Fruit fly (Drosophila melanogaster) whole organism, pupa: ENCODE data around the gene CG2100.

Experiments used
- CG10348 ChIP-seq: fragments of 200-800 bp; sonication (Bioruptor generic); IDR thresholded peaks from 2 replicates; pipeline ENCODE4 v1.3.6; 2022; ENCODE audit warnings: missing biosample characterization, missing genetic modification characterization
- CG12605 ChIP-seq: fragments of 200-800 bp; sonication (Bioruptor generic); IDR thresholded peaks from 2 replicates; pipeline ENCODE4 v1.3.6; 2022; ENCODE audit warnings: missing biosample characterization, missing genetic modification characterization
- CG13204 ChIP-seq: fragments of 200-800 bp; sonication (Bioruptor generic); optimal IDR thresholded peaks from 2 replicates; lab custom pipeline; 2018; ENCODE audit warnings: missing biosample characterization, mild to moderate bottlenecking, missing genetic modification characterization, moderate library complexity
- CG14655 ChIP-seq: fragments of 200-800 bp; sonication (Bioruptor generic); optimal IDR thresholded peaks from 3 replicates; lab custom pipeline; 2017; ENCODE audit warnings: mild to moderate bottlenecking, missing biosample characterization, missing genetic modification reagents, missing genetic modification characterization
- CG15710 ChIP-seq: fragments of 200-800 bp; sonication (Bioruptor generic); optimal IDR thresholded peaks from 2 replicates; lab custom pipeline; 2018; ENCODE audit warnings: missing biosample characterization, mild to moderate bottlenecking, missing genetic modification characterization, moderate library complexity
- CG17806 ChIP-seq: fragments of 200-800 bp; sonication (Bioruptor generic); optimal IDR thresholded peaks from 2 replicates; lab custom pipeline; 2018; ENCODE audit warnings: missing biosample characterization, mild to moderate bottlenecking, missing genetic modification characterization, moderate library complexity
- CG32121 ChIP-seq: fragments of 200-800 bp; sonication (Bioruptor generic); IDR thresholded peaks from 2 replicates; pipeline ENCODE4 v1.3.6; 2022; ENCODE audit warnings: missing biosample characterization, missing genetic modification characterization
- CG34367 ChIP-seq: fragments of 200-800 bp; sonication (Bioruptor generic); optimal IDR thresholded peaks from 2 replicates; lab custom pipeline; 2018; ENCODE audit warnings: missing biosample characterization, mild to moderate bottlenecking, missing genetic modification characterization
- CG4496 ChIP-seq: fragments of 200-800 bp; sonication (Bioruptor generic); IDR thresholded peaks from 3 replicates; pipeline ENCODE4 v1.3.6; 2022; ENCODE audit warnings: missing biosample characterization, missing genetic modification characterization
- CG8159 ChIP-seq: fragments of 200-800 bp; sonication (Bioruptor generic); optimal IDR thresholded peaks from 3 replicates; lab custom pipeline; 2018; ENCODE audit warnings: missing biosample characterization, mild to moderate bottlenecking, missing genetic modification characterization, moderate library complexity
- CG8301 ChIP-seq: fragments of 200-800 bp; sonication (Bioruptor generic); optimal IDR thresholded peaks from 2 replicates; lab custom pipeline; 2018; ENCODE audit warnings: missing biosample characterization, mild to moderate bottlenecking, missing genetic modification characterization
- CG9948 ChIP-seq: fragments of 200-800 bp; sonication (Bioruptor generic); optimal IDR thresholded peaks from 2 replicates; lab custom pipeline; 2018; ENCODE audit warnings: missing biosample characterization, mild to moderate bottlenecking, missing genetic modification characterization, moderate library complexity
- D1 ChIP-seq: fragments of 200-800 bp; sonication (Bioruptor generic); optimal IDR thresholded peaks from 2 replicates; lab custom pipeline; 2018; ENCODE audit warnings: missing biosample characterization, mild to moderate bottlenecking, missing genetic modification characterization, moderate library complexity
- EcR ChIP-seq: fragments of 200-800 bp; sonication (Bioruptor generic); optimal IDR thresholded peaks from 3 replicates; lab custom pipeline; 2019; ENCODE audit warnings: missing biosample characterization, missing genetic modification characterization, mild to moderate bottlenecking, moderate library complexity, missing genetic modification reagents
- Ets98B ChIP-seq: fragments of 200-800 bp; sonication (Bioruptor generic); IDR thresholded peaks from 2 replicates; pipeline ENCODE4 v1.3.6; 2022; ENCODE audit warnings: missing biosample characterization, missing genetic modification characterization
- Pif1A ChIP-seq: fragments of 200-800 bp; sonication (Bioruptor generic); optimal IDR thresholded peaks from 3 replicates; lab custom pipeline; 2016; ENCODE audit warnings: missing biosample characterization, missing genetic modification characterization
- Pif1B ChIP-seq: fragments of 200-800 bp; sonication (Bioruptor generic); optimal IDR thresholded peaks from 3 replicates; lab custom pipeline; 2016; ENCODE audit warnings: missing biosample characterization, missing genetic modification characterization
- Snoo ChIP-seq: fragments of 200-800 bp; sonication (Bioruptor generic); optimal IDR thresholded peaks from 3 replicates; lab custom pipeline; 2017; ENCODE audit warnings: missing biosample characterization, mild to moderate bottlenecking, missing genetic modification characterization, inconsistent platforms
- fd96Ca ChIP-seq: fragments of 200-800 bp; sonication (Bioruptor generic); IDR thresholded peaks from 3 replicates; pipeline ENCODE4 v1.3.6; 2022; ENCODE audit warnings: missing biosample characterization, missing genetic modification characterization
- gl ChIP-seq: fragments of 200-800 bp; sonication (Bioruptor generic); optimal IDR thresholded peaks from 2 replicates; lab custom pipeline; 2018; ENCODE audit warnings: missing biosample characterization, mild to moderate bottlenecking, missing genetic modification characterization
- rn ChIP-seq: fragments of 200-800 bp; sonication (Bioruptor generic); IDR thresholded peaks from 2 replicates; pipeline ENCODE4 v1.3.6; 2022; ENCODE audit warnings: missing biosample characterization, missing genetic modification characterization

CG2100 gene

dm6 chr3R:5737263-5737662 is 1.1 kb upstream of the CG2100 start:
- TF ChIP-seq gl (tag; lab: Kevin White, UChicago) (peak; percentile 49), CG12605 (GFP tag; lab: Robert Waterston, UW) (no peak), Pif1B (no peak), Pif1A (GFP tag; lab: Kevin White, UChicago) (no peak), CG8159 (tag; lab: Kevin White, UChicago) (no peak), CG9948 (tag; lab: Kevin White, UChicago) (no peak), CG4496 (no peak), rn (no peak), CG34367 (tag; lab: Kevin White, UChicago) (no peak), CG10348 (no peak), CG8301 (tag; lab: Kevin White, UChicago) (no peak), CG15710 (tag; lab: Kevin White, UChicago) (no peak), D1 (tag; lab: Kevin White, UChicago) (no peak), CG17806 (tag; lab: Kevin White, UChicago) (no peak), fd96Ca (no peak), Ets98B (GFP tag; lab: Robert Waterston, UW) (peak; percentile 23; the same call in 1 of the 2 replicates), Snoo (no peak), EcR (peak; percentile 57)

- no peak for TF ChIP-seq CG9948 (tag; lab: Kevin White, UChicago)
- no peak for TF ChIP-seq CG12605 (GFP tag; lab: Robert Waterston, UW)
- no peak for TF ChIP-seq CG34367 (tag; lab: Kevin White, UChicago)
- TF ChIP-seq CG32121: no peak
- TF ChIP-seq EcR: no peak
- no peak for TF ChIP-seq CG8159 (tag; lab: Kevin White, UChicago)
- TF ChIP-seq Pif1A (GFP tag; lab: Kevin White, UChicago): no peak
- no peak for TF ChIP-seq Snoo
- TF ChIP-seq CG4496: no peak
- TF ChIP-seq CG8301 (tag; lab: Kevin White, UChicago): no peak
- TF ChIP-seq CG17806 (tag; lab: Kevin White, UChicago): no peak
- TF ChIP-seq CG14655 (GFP tag; lab: Kevin White, UChicago): no peak
- TF ChIP-seq CG13204 (GFP tag; lab: Kevin White, UChicago): no peak
- TF ChIP-seq CG15710 (tag; lab: Kevin White, UChicago): no peak
- TF ChIP-seq D1 (tag; lab: Kevin White, UChicago): no peak
- TF ChIP-seq CG10348: no peak
- no peak for TF ChIP-seq fd96Ca
Measured at dm6 chr3R:5733181-5733580, 3.0 kb downstream of the CG2100 start, which contains the start of gene CG1239. CG1239 (plus strand) TSS chr3R:5733513.

dm6 chr3R:5727724-5728365 is 8.3 kb downstream of the CG2100 start:
- TF ChIP-seq CG10348: no peak

dm6 chr3R:5723122-5723521 is 13.0 kb downstream of the CG2100 start:
- no peak for TF ChIP-seq D1 (tag; lab: Kevin White, UChicago)
- no peak for TF ChIP-seq CG9948 (tag; lab: Kevin White, UChicago)
- no peak for TF ChIP-seq CG12605 (GFP tag; lab: Robert Waterston, UW)
- TF ChIP-seq CG15710 (tag; lab: Kevin White, UChicago): no peak
- no peak for TF ChIP-seq CG13204 (GFP tag; lab: Kevin White, UChicago)
- no peak for TF ChIP-seq gl (tag; lab: Kevin White, UChicago)
- TF ChIP-seq CG34367 (tag; lab: Kevin White, UChicago): no peak
- TF ChIP-seq CG8159 (tag; lab: Kevin White, UChicago): no peak
- TF ChIP-seq CG32121: no peak
- no peak for TF ChIP-seq Snoo
- TF ChIP-seq CG4496: no peak
- no peak for TF ChIP-seq Pif1B
- TF ChIP-seq CG14655 (GFP tag; lab: Kevin White, UChicago): no peak
- no peak for TF ChIP-seq Pif1A (GFP tag; lab: Kevin White, UChicago)
- TF ChIP-seq EcR: no peak

dm6 chr3R:5716755-5717309 is 19.3 kb downstream of the CG2100 start, which contains the start of gene cas:
cas (minus strand) TSS chr3R:5716805.
- TF ChIP-seq CG4496 (no peak), CG15710 (tag; lab: Kevin White, UChicago) (no peak), Snoo (no peak), CG13204 (GFP tag; lab: Kevin White, UChicago) (no peak), D1 (tag; lab: Kevin White, UChicago) (no peak), Pif1A (GFP tag; lab: Kevin White, UChicago) (no peak), CG17806 (tag; lab: Kevin White, UChicago) (no peak), CG12605 (GFP tag; lab: Robert Waterston, UW) (no peak), Pif1B (no peak)

- no peak for TF ChIP-seq CG9948 (tag; lab: Kevin White, UChicago)
- peak; percentile 38 for TF ChIP-seq Pif1A (GFP tag; lab: Kevin White, UChicago)
- TF ChIP-seq CG4496: peak; percentile 57; the same call in 2 of the 3 replicates
- TF ChIP-seq CG8159 (tag; lab: Kevin White, UChicago): peak; percentile 58
- TF ChIP-seq Ets98B (GFP tag; lab: Robert Waterston, UW): peak; percentile 25; the same call in 1 of the 2 replicates
- peak; percentile 71 for TF ChIP-seq CG14655 (GFP tag; lab: Kevin White, UChicago)
- no peak for TF ChIP-seq gl (tag; lab: Kevin White, UChicago)
- 0 out of 2 replicates have a peak, but pooled peaks have one; percentile 8 for TF ChIP-seq CG32121
- TF ChIP-seq CG15710 (tag; lab: Kevin White, UChicago): no peak
- peak; percentile 23 for TF ChIP-seq CG34367 (tag; lab: Kevin White, UChicago)
- TF ChIP-seq EcR: no peak
- TF ChIP-seq CG13204 (GFP tag; lab: Kevin White, UChicago): no peak
Measured at dm6 chr3R:5705469-5706067, 30.6 kb downstream of the CG2100 start.
